Fruit fly (Drosophila melanogaster): ENCODE data around the gene Jupiter.

dm6 chr3R:11612467-11612866 lies 7.2 kb downstream of the Jupiter start:
- TF ChIP-seq gl (tag; optimal IDR thresholded peaks at IDR 0.05) (no peak), CG34367 (tag; optimal IDR thresholded peaks at IDR 0.05) (no peak), CG12605 (GFP tag; IDR thresholded peaks at IDR 0.05) (no peak)
